Fruit fly (Drosophila melanogaster) Kc167 (cell line): ENCODE results near the gene Lgr4.

Source experiments
- Myc ChIP-seq: fragments of >200 bp; optimal IDR thresholded peaks from 2 replicates; lab custom pipeline; 2017; ENCODE audit warnings: missing external identifiers
- Sin3A ChIP-seq: fragments of >200 bp; optimal IDR thresholded peaks from 2 replicates; lab custom pipeline; 2018; ENCODE audit warnings: missing external identifiers
- h ChIP-seq: fragments of >200 bp; optimal IDR thresholded peaks from 3 replicates; lab custom pipeline; 2018; ENCODE audit warnings: missing external identifiers
- insv ChIP-seq: fragments of >200 bp; optimal IDR thresholded peaks from 3 replicates; lab custom pipeline; 2018; ENCODE audit warnings: missing external identifiers
- psq ChIP-seq: fragments of >200 bp; optimal IDR thresholded peaks from 2 replicates; lab custom pipeline; 2017; ENCODE audit warnings: missing external identifiers
- ttk ChIP-seq: sonication (Bioruptor generic); optimal IDR thresholded peaks from 2 replicates; lab custom pipeline; 2017; ENCODE audit warnings: missing external identifiers

Lgr4 gene

dm6 chrX:13143100-13143499, 45.9 kb downstream of the Lgr4 start:
- TF ChIP-seq h = no peak
- no peak for TF ChIP-seq Sin3A
- TF ChIP-seq insv (lab: Kevin White, UChicago) = no peak
- no peak for TF ChIP-seq psq (lab: Kevin White, UChicago)
- TF ChIP-seq Myc (lab: Kevin White, UChicago) = no peak
- no peak for TF ChIP-seq ttk (lab: Kevin White, UChicago)

- TF ChIP-seq insv (lab: Kevin White, UChicago) (no peak), Myc (lab: Kevin White, UChicago) (no peak), ttk (lab: Kevin White, UChicago) (no peak), Sin3A (no peak), h (no peak), psq (lab: Kevin White, UChicago) (no peak)
Measured at dm6 chrX:13138887-13139286, 50.1 kb downstream of the Lgr4 start, which contains the start of gene CG32645. CG32645 (plus strand) TSS chrX:13139199.

- TF ChIP-seq Myc (lab: Kevin White, UChicago) = no peak
Measured at dm6 chrX:13136939-13137697, 51.8 kb downstream of the Lgr4 start.

- no peak for TF ChIP-seq Myc (lab: Kevin White, UChicago)
- no peak for TF ChIP-seq psq (lab: Kevin White, UChicago)
- no peak for TF ChIP-seq insv (lab: Kevin White, UChicago)
- no peak for TF ChIP-seq h
- TF ChIP-seq Sin3A = no peak
- TF ChIP-seq ttk (lab: Kevin White, UChicago) = no peak
Measured at dm6 chrX:13135702-13136101, 53.3 kb downstream of the Lgr4 start.

- no peak for TF ChIP-seq Sin3A
- no peak for TF ChIP-seq Myc (lab: Kevin White, UChicago)
- TF ChIP-seq insv (lab: Kevin White, UChicago) = no peak
- TF ChIP-seq psq (lab: Kevin White, UChicago) = no peak
- no peak for TF ChIP-seq ttk (lab: Kevin White, UChicago)
- no peak for TF ChIP-seq h
Measured at dm6 chrX:13134811-13135210, 54.2 kb downstream of the Lgr4 start.

- no peak for TF ChIP-seq Sin3A
Measured at dm6 chrX:13131063-13131773, 57.7 kb downstream of the Lgr4 start.

- TF ChIP-seq ttk (lab: Kevin White, UChicago) (no peak), Sin3A (no peak), h (no peak), Myc (lab: Kevin White, UChicago) (no peak), insv (lab: Kevin White, UChicago) (no peak), psq (lab: Kevin White, UChicago) (no peak)
Measured at dm6 chrX:13130175-13130822, 58.7 kb downstream of the Lgr4 start.

- no peak for TF ChIP-seq ttk (lab: Kevin White, UChicago)
- no peak for TF ChIP-seq h
- no peak for TF ChIP-seq insv (lab: Kevin White, UChicago)
- TF ChIP-seq Sin3A = no peak
- no peak for TF ChIP-seq Myc (lab: Kevin White, UChicago)
- no peak for TF ChIP-seq psq (lab: Kevin White, UChicago)
Measured at dm6 chrX:13128750-13129152, 60.2 kb downstream of the Lgr4 start, which contains the start of the genes CG32638, CG15717 and MFS10. CG32638 (minus strand) TSS chrX:13128794. CG15717 (plus strand) TSS chrX:13128952. MFS10 (plus strand) TSS chrX:13129018.

- no peak for TF ChIP-seq ttk (lab: Kevin White, UChicago)
- no peak for TF ChIP-seq h
- TF ChIP-seq insv (lab: Kevin White, UChicago) = no peak
- TF ChIP-seq psq (lab: Kevin White, UChicago) = no peak
- no peak for TF ChIP-seq Myc (lab: Kevin White, UChicago)
- TF ChIP-seq Sin3A = no peak
Measured at dm6 chrX:13127973-13128749, 60.8 kb downstream of the Lgr4 start.

- TF ChIP-seq ttk (lab: Kevin White, UChicago) (no peak), h (no peak), Myc (lab: Kevin White, UChicago) (no peak), insv (lab: Kevin White, UChicago) (no peak), Sin3A (no peak), psq (lab: Kevin White, UChicago) (no peak)
Measured at dm6 chrX:13125559-13125958, 63.4 kb downstream of the Lgr4 start.

- TF ChIP-seq ttk (lab: Kevin White, UChicago) (no peak), Myc (lab: Kevin White, UChicago) (no peak), psq (lab: Kevin White, UChicago) (no peak), Sin3A (no peak), h (no peak), insv (lab: Kevin White, UChicago) (no peak)
Measured at dm6 chrX:13116438-13117243, 72.3 kb downstream of the Lgr4 start.
